Worm (Caenorhabditis elegans) whole organism, L2 larva: ENCODE measurements around the gene srw-62.

Experiments
- C34F6.9 ChIP-seq: fragments of 150-350 bp; optimal IDR thresholded peaks from 2 replicates; lab custom pipeline; 2014; ENCODE audit warnings: missing biosample characterization, missing genetic modification characterization
- F13H6.1 ChIP-seq: sonication (generic microtip); optimal IDR thresholded peaks from 2 replicates; lab custom pipeline; 2016; ENCODE audit warnings: missing genetic modification characterization, missing compliant biosample characterization
- Y55F3AM.14 ChIP-seq: fragments of 200-800 bp; sonication (Bioruptor generic); optimal IDR thresholded peaks from 2 replicates; lab custom pipeline; 2018; ENCODE audit warnings: mild to moderate bottlenecking, missing genetic modification characterization, missing compliant biosample characterization
- ZK546.5 ChIP-seq: sonication (generic microtip); optimal IDR thresholded peaks from 2 replicates; lab custom pipeline; 2017; ENCODE audit warnings: missing biosample characterization, missing genetic modification characterization
- alr-1 ChIP-seq: fragments of 150-350 bp; optimal IDR thresholded peaks from 2 replicates; lab custom pipeline; 2014; ENCODE audit warnings: missing biosample characterization, missing genetic modification characterization
- ama-1 ChIP-seq: fragments of 150-350 bp; optimal IDR thresholded peaks from 2 replicates; lab custom pipeline; 2018; ENCODE audit warnings: inconsistent platforms
- blmp-1 ChIP-seq: sonication (generic microtip); optimal IDR thresholded peaks from 2 replicates; lab custom pipeline; 2017; ENCODE audit warnings: missing genetic modification characterization, mild to moderate bottlenecking, missing compliant biosample characterization, antibody characterized with exemption, moderate library complexity; ENCODE audit not compliant: insufficient read depth
- ceh-16 ChIP-seq: fragments of 150-350 bp; optimal IDR thresholded peaks from 2 replicates; lab custom pipeline; 2014; ENCODE audit warnings: missing biosample characterization, missing genetic modification characterization
- ceh-82 ChIP-seq: fragments of 150-350 bp; optimal IDR thresholded peaks from 2 replicates; lab custom pipeline; 2014; ENCODE audit warnings: missing biosample characterization, missing genetic modification characterization
- crh-2 ChIP-seq: sonication (generic microtip); optimal IDR thresholded peaks from 2 replicates; lab custom pipeline; 2017; ENCODE audit warnings: missing biosample characterization, missing genetic modification characterization
- dmd-4 ChIP-seq: sonication (generic microtip); optimal IDR thresholded peaks from 2 replicates; lab custom pipeline; 2017; ENCODE audit warnings: missing biosample characterization, missing genetic modification characterization
- egl-27 ChIP-seq: sonication (generic microtip); optimal IDR thresholded peaks from 3 replicates; lab custom pipeline; 2017; ENCODE audit warnings: missing biosample characterization, missing genetic modification reagents, missing genetic modification characterization
- elt-1 ChIP-seq: fragments of 150-350 bp; optimal IDR thresholded peaks from 2 replicates; lab custom pipeline; 2014; ENCODE audit warnings: missing biosample characterization, missing genetic modification characterization
- fos-1 ChIP-seq: fragments of 150-350 bp; optimal IDR thresholded peaks from 2 replicates; lab custom pipeline; 2014; ENCODE audit warnings: missing biosample characterization, missing genetic modification characterization
- gmeb-1 ChIP-seq: fragments of 150-350 bp; optimal IDR thresholded peaks from 2 replicates; lab custom pipeline; 2014; ENCODE audit warnings: missing biosample characterization, missing genetic modification characterization
- lin-11 ChIP-seq: fragments of 150-350 bp; sonication (generic microtip); optimal IDR thresholded peaks from 2 replicates; lab custom pipeline; 2014; ENCODE audit warnings: missing biosample characterization, missing genetic modification characterization, inconsistent platforms, mixed read lengths
- lin-13 ChIP-seq: fragments of 150-350 bp; optimal IDR thresholded peaks from 2 replicates; lab custom pipeline; 2014; ENCODE audit warnings: missing biosample characterization, missing genetic modification reagents, missing genetic modification characterization
- lin-39 ChIP-seq: fragments of 150-350 bp; optimal IDR thresholded peaks from 2 replicates; lab custom pipeline; 2014; ENCODE audit warnings: missing biosample characterization, missing genetic modification reagents, missing genetic modification characterization
- lsy-2 ChIP-seq, 2 experiments: fragments of 150-350 bp in 1 of 2; sonication (generic microtip) in 1 of 2; optimal IDR thresholded peaks; 2 replicates each; lab custom pipeline; 2014 to 2017; ENCODE audit warnings: missing biosample characterization in 2 of 2, missing genetic modification characterization in 2 of 2
- mbf-1 ChIP-seq: sonication (generic microtip); optimal IDR thresholded peaks from 2 replicates; lab custom pipeline; 2017; ENCODE audit warnings: missing biosample characterization, missing genetic modification characterization
- mdl-1 ChIP-seq, 2 experiments: fragments of 150-350 bp in 1 of 2; sonication (generic microtip) in 1 of 2; optimal IDR thresholded peaks; 2 replicates each; lab custom pipeline; 2017; ENCODE audit warnings: missing biosample characterization in 2 of 2, missing genetic modification characterization in 2 of 2
- nhr-10 ChIP-seq: sonication (generic microtip); optimal IDR thresholded peaks from 2 replicates; lab custom pipeline; 2017; ENCODE audit warnings: missing biosample characterization, missing genetic modification characterization
- nhr-11 ChIP-seq: fragments of 150-350 bp; optimal IDR thresholded peaks from 2 replicates; lab custom pipeline; 2014; ENCODE audit warnings: missing biosample characterization, missing genetic modification characterization
- nhr-12 ChIP-seq: fragments of 150-350 bp; optimal IDR thresholded peaks from 2 replicates; lab custom pipeline; 2014; ENCODE audit warnings: missing biosample characterization, missing genetic modification characterization
- nhr-129 ChIP-seq: fragments of 150-350 bp; optimal IDR thresholded peaks from 2 replicates; lab custom pipeline; 2014; ENCODE audit warnings: missing biosample characterization, missing genetic modification characterization
- nhr-21 ChIP-seq: fragments of 150-350 bp; optimal IDR thresholded peaks from 2 replicates; lab custom pipeline; 2014; ENCODE audit warnings: missing biosample characterization, missing genetic modification characterization
- nhr-25 ChIP-seq: fragments of 150-350 bp; sonication (generic microtip); optimal IDR thresholded peaks from 3 replicates; lab custom pipeline; 2014; ENCODE audit warnings: missing biosample characterization, missing genetic modification characterization
- nhr-6 ChIP-seq: fragments of 150-350 bp; optimal IDR thresholded peaks from 2 replicates; lab custom pipeline; 2014; ENCODE audit warnings: missing biosample characterization, missing genetic modification characterization
- nhr-77 ChIP-seq: fragments of 150-350 bp; optimal IDR thresholded peaks from 2 replicates; lab custom pipeline; 2014; ENCODE audit warnings: missing biosample characterization, missing genetic modification characterization
- peb-1 ChIP-seq: fragments of 150-350 bp; optimal IDR thresholded peaks from 2 replicates; lab custom pipeline; 2014; ENCODE audit warnings: missing biosample characterization, missing genetic modification characterization
- sem-4 ChIP-seq: fragments of 150-350 bp; optimal IDR thresholded peaks from 2 replicates; lab custom pipeline; 2014; ENCODE audit warnings: missing biosample characterization, missing genetic modification reagents, missing genetic modification characterization
- skn-1 ChIP-seq: sonication (generic microtip); optimal IDR thresholded peaks from 2 replicates; lab custom pipeline; 2017; ENCODE audit warnings: missing biosample characterization, missing genetic modification characterization
- sma-3 ChIP-seq: sonication (generic microtip); optimal IDR thresholded peaks from 2 replicates; lab custom pipeline; 2016; ENCODE audit warnings: missing genetic modification reagents, missing genetic modification characterization, missing compliant biosample characterization
- unc-55 ChIP-seq: fragments of 150-350 bp; sonication (generic microtip); optimal IDR thresholded peaks from 3 replicates; lab custom pipeline; 2014; ENCODE audit warnings: missing biosample characterization, missing genetic modification reagents, missing genetic modification characterization
- unc-62 ChIP-seq: fragments of 150-350 bp; optimal IDR thresholded peaks from 2 replicates; lab custom pipeline; 2014; ENCODE audit warnings: missing biosample characterization, missing genetic modification reagents, missing genetic modification characterization
- zag-1 ChIP-seq: fragments of 150-350 bp; optimal IDR thresholded peaks from 2 replicates; lab custom pipeline; 2014; ENCODE audit warnings: missing biosample characterization, missing genetic modification characterization
- ztf-1 ChIP-seq: fragments of 200-800 bp; sonication (Bioruptor generic); conservative IDR thresholded peaks from 2 replicates; pipeline ENCODE4 v1.3.6; 2022; ENCODE audit warnings: missing genetic modification characterization, missing compliant biosample characterization
- ztf-11 ChIP-seq: sonication (generic microtip); optimal IDR thresholded peaks from 2 replicates; lab custom pipeline; 2017; ENCODE audit warnings: missing biosample characterization, missing genetic modification characterization
- ztf-4 ChIP-seq: fragments of 150-350 bp; optimal IDR thresholded peaks from 2 replicates; lab custom pipeline; 2014; ENCODE audit warnings: missing biosample characterization, missing genetic modification characterization

srw-62 gene

ce11 chrII:7778273-7778672 is 46.9 kb upstream of the srw-62 start:
- TF ChIP-seq Y55F3AM.14 (GFP tag; lab: Kevin White, UChicago) (no peak), peb-1 (tag; lab: Kevin White, UChicago) (no peak), elt-1 (tag; lab: Kevin White, UChicago) (no peak), fos-1 (tag; lab: Kevin White, UChicago) (no peak), ceh-82 (tag; lab: Kevin White, UChicago) (no peak)

- TF ChIP-seq nhr-129 (tag; lab: Kevin White, UChicago), result peak; percentile 47
- peak; percentile 50 for TF ChIP-seq gmeb-1 (tag; lab: Kevin White, UChicago)
- TF ChIP-seq lsy-2 (tag; optimal IDR thresholded peaks at IDR 0.05; lab: Kevin White, UChicago), result peak in 1 of 2 experiments; percentile 0
- no peak for TF ChIP-seq nhr-77 (tag; lab: Kevin White, UChicago)
- TF ChIP-seq Y55F3AM.14 (GFP tag; lab: Kevin White, UChicago), result no peak
- TF ChIP-seq C34F6.9 (tag; lab: Kevin White, UChicago), result peak; percentile 55
Observed at ce11 chrII:7781102-7781616, 44.0 kb upstream of the srw-62 start, which contains the start of the genes snpc-1.1 and spdl-1. TSS of gene snpc-1.1 (minus strand) at chrII:7781301. TSS of gene spdl-1 (plus strand) at chrII:7781566.

ce11 chrII:7783467-7783959 is 41.7 kb upstream of the srw-62 start, which contains the start of gene skr-17:
TSS of gene skr-17 (plus strand) at chrII:7783517.
- no peak for TF ChIP-seq nhr-25
- TF ChIP-seq crh-2 (tag; lab: Kevin White, UChicago), result no peak
- no peak for TF ChIP-seq dmd-4 (tag; lab: Kevin White, UChicago)
- TF ChIP-seq gmeb-1 (tag; lab: Kevin White, UChicago), result no peak
- TF ChIP-seq mbf-1 (tag; lab: Kevin White, UChicago), result no peak
- no peak for TF ChIP-seq peb-1 (tag; lab: Kevin White, UChicago)
- TF ChIP-seq lin-39 (tag; lab: Kevin White, UChicago), result no peak
- no peak for TF ChIP-seq ceh-16
- no peak for TF ChIP-seq nhr-11 (tag; lab: Kevin White, UChicago)
- no peak for TF ChIP-seq egl-27 (tag; lab: Kevin White, UChicago)
- TF ChIP-seq elt-1 (tag; lab: Kevin White, UChicago), result no peak
- TF ChIP-seq ZK546.5 (tag; lab: Kevin White, UChicago), result no peak
- no peak for TF ChIP-seq ztf-11 (tag; lab: Kevin White, UChicago)

- TF ChIP-seq nhr-10 (no peak), ceh-82 (tag; lab: Kevin White, UChicago) (no peak), skn-1 (tag; lab: Kevin White, UChicago) (no peak), nhr-77 (tag; lab: Kevin White, UChicago) (no peak), gmeb-1 (tag; lab: Kevin White, UChicago) (no peak), lsy-2 (tag; optimal IDR thresholded peaks at IDR 0.05; lab: Kevin White, UChicago) (no peak), zag-1 (tag; lab: Kevin White, UChicago) (no peak), ztf-4 (tag; lab: Kevin White, UChicago) (no peak), ztf-11 (tag; lab: Kevin White, UChicago) (no peak), nhr-12 (tag; lab: Kevin White, UChicago) (no peak), sma-3 (GFP tag; lab: Kevin White, UChicago) (no peak), peb-1 (tag; lab: Kevin White, UChicago) (no peak), blmp-1 (no peak), lin-39 (tag; lab: Kevin White, UChicago) (no peak), elt-1 (tag; lab: Kevin White, UChicago) (no peak), lin-11 (tag; lab: Kevin White, UChicago) (no peak), ztf-1 (GFP tag; lab: Robert Waterston, UW) (no peak), fos-1 (tag; lab: Kevin White, UChicago) (peak; percentile 20), nhr-25 (peak; percentile 58), ama-1 (lab: Kevin White, UChicago) (no peak), sem-4 (tag; lab: Kevin White, UChicago) (no peak), nhr-21 (tag; lab: Kevin White, UChicago) (peak; percentile 33), F13H6.1 (tag; lab: Kevin White, UChicago) (no peak), nhr-11 (tag; lab: Kevin White, UChicago) (no peak), unc-62 (GFP tag; lab: Kevin White, UChicago) (no peak), unc-55 (GFP tag; lab: Kevin White, UChicago) (no peak), egl-27 (tag; lab: Kevin White, UChicago) (peak; percentile 37), nhr-6 (no peak), mdl-1 (tag; optimal IDR thresholded peaks at IDR 0.05; lab: Kevin White, UChicago) (no peak), lin-13 (GFP tag; lab: Kevin White, UChicago) (no peak), alr-1 (tag; lab: Kevin White, UChicago) (no peak)
- TF ChIP-seq, all 48 proteins: peak for 4
Observed at ce11 chrII:7789605-7790004, 35.6 kb upstream of the srw-62 start.
